Fruit fly (Drosophila melanogaster) whole organism, embryonic: ENCODE data around the gene CG46439.

Experiments
- Adf1 ChIP-seq: fragments of 200-800 bp; sonication (Bioruptor generic); IDR thresholded peaks from 2 replicates; pipeline ENCODE4 v1.3.6; 2022; ENCODE audit warnings: missing biosample characterization, missing genetic modification characterization
- Aef1 ChIP-seq: fragments of 200-800 bp; sonication (Bioruptor generic); IDR thresholded peaks from 3 replicates; pipeline ENCODE4 v1.3.6; 2022; ENCODE audit warnings: missing biosample characterization, missing genetic modification characterization
- B-H2 ChIP-seq: fragments of 200-800 bp; sonication (Bioruptor generic); optimal IDR thresholded peaks from 2 replicates; lab custom pipeline; 2018; ENCODE audit warnings: missing biosample characterization, mild to moderate bottlenecking, missing genetic modification characterization
- Bgb ChIP-seq: fragments of 200-800 bp; sonication (Bioruptor generic); IDR thresholded peaks from 2 replicates; pipeline ENCODE4 v1.3.6; 2022; ENCODE audit warnings: missing biosample characterization, missing genetic modification characterization; ENCODE audit not compliant: partially characterized antibody
- CG10147 ChIP-seq: fragments of 200-800 bp; sonication (Bioruptor generic); optimal IDR thresholded peaks from 2 replicates; lab custom pipeline; 2019; ENCODE audit warnings: missing biosample characterization, mild to moderate bottlenecking, missing genetic modification characterization, moderate library complexity
- CG10321 ChIP-seq: fragments of 200-800 bp; sonication (Bioruptor generic); IDR thresholded peaks from 2 replicates; pipeline ENCODE4 v1.3.6; 2022; ENCODE audit warnings: missing biosample characterization, missing genetic modification characterization
- CG11247 ChIP-seq: fragments of 200-800 bp; sonication (Bioruptor generic); IDR thresholded peaks from 2 replicates; pipeline ENCODE4 v1.3.6; 2022; ENCODE audit warnings: missing biosample characterization, missing genetic modification characterization
- CG11398 ChIP-seq: fragments of 200-800 bp; sonication (Bioruptor generic); optimal IDR thresholded peaks from 2 replicates; lab custom pipeline; 2016; ENCODE audit warnings: missing biosample characterization, missing genetic modification characterization
- CG12071 ChIP-seq: fragments of 200-800 bp; sonication (Bioruptor generic); optimal IDR thresholded peaks from 3 replicates; lab custom pipeline; 2018; ENCODE audit warnings: missing biosample characterization, mild to moderate bottlenecking, missing genetic modification characterization
- CG12155 ChIP-seq: fragments of 200-800 bp; sonication (Bioruptor generic); optimal IDR thresholded peaks from 3 replicates; lab custom pipeline; 2016; ENCODE audit warnings: missing biosample characterization, missing genetic modification characterization
- CG14050 ChIP-seq: fragments of 200-800 bp; sonication (Bioruptor generic); IDR thresholded peaks from 3 replicates; pipeline ENCODE4 v1.3.6; 2022; ENCODE audit warnings: missing biosample characterization, missing genetic modification characterization
- CG14667 ChIP-seq: fragments of 200-800 bp; sonication (Bioruptor generic); IDR thresholded peaks from 2 replicates; pipeline ENCODE4 v1.3.6; 2022; ENCODE audit warnings: missing biosample characterization, missing genetic modification characterization
- CG16813 ChIP-seq: fragments of 200-800 bp; sonication (Bioruptor generic); IDR thresholded peaks from 3 replicates; pipeline ENCODE4 v1.3.6; 2022; ENCODE audit warnings: missing biosample characterization, missing genetic modification characterization; ENCODE audit not compliant: partially characterized antibody
- CG16863 ChIP-seq: fragments of 200-800 bp; sonication (Bioruptor generic); optimal IDR thresholded peaks from 3 replicates; lab custom pipeline; 2016; ENCODE audit warnings: missing biosample characterization, missing genetic modification characterization
- CG17361 ChIP-seq: fragments of 200-800 bp; sonication (Bioruptor generic); IDR thresholded peaks from 3 replicates; pipeline ENCODE4 v1.3.6; 2022; ENCODE audit warnings: missing biosample characterization, missing genetic modification characterization
- CG17802 ChIP-seq: fragments of 200-800 bp; sonication (Bioruptor generic); optimal IDR thresholded peaks from 2 replicates; lab custom pipeline; 2018; ENCODE audit warnings: missing biosample characterization, mild to moderate bottlenecking, missing genetic modification characterization, moderate library complexity
- CG17829 ChIP-seq: fragments of 200-800 bp; optimal IDR thresholded peaks from 2 replicates; lab custom pipeline; 2019; ENCODE audit warnings: missing biosample characterization, mild to moderate bottlenecking, missing genetic modification characterization, moderate library complexity
- CG18599 ChIP-seq: fragments of 200-800 bp; sonication (Bioruptor generic); optimal IDR thresholded peaks from 3 replicates; lab custom pipeline; 2017; ENCODE audit warnings: missing biosample characterization, missing genetic modification characterization, mild to moderate bottlenecking, moderate library complexity, missing genetic modification reagents
- CG2120 ChIP-seq: fragments of 200-800 bp; sonication (Bioruptor generic); optimal IDR thresholded peaks from 3 replicates; lab custom pipeline; 2016; ENCODE audit warnings: missing biosample characterization, missing genetic modification characterization
- CG2129 ChIP-seq: fragments of 200-800 bp; sonication (Bioruptor generic); IDR thresholded peaks from 2 replicates; pipeline ENCODE4 v1.3.6; 2022; ENCODE audit warnings: missing biosample characterization, missing genetic modification characterization; ENCODE audit not compliant: partially characterized antibody
- CG31224 ChIP-seq: fragments of 200-800 bp; sonication (Bioruptor generic); IDR thresholded peaks from 2 replicates; pipeline ENCODE4 v1.3.6; 2022; ENCODE audit warnings: missing biosample characterization, missing genetic modification characterization
- CG5245 ChIP-seq: fragments of 200-800 bp; sonication (Bioruptor generic); optimal IDR thresholded peaks from 3 replicates; lab custom pipeline; 2016; ENCODE audit warnings: missing biosample characterization, missing genetic modification characterization
- CG7271 ChIP-seq: fragments of 200-800 bp; sonication (Bioruptor generic); optimal IDR thresholded peaks from 2 replicates; lab custom pipeline; 2018; ENCODE audit warnings: missing biosample characterization, mild to moderate bottlenecking, missing genetic modification characterization, moderate library complexity
- CG8359 ChIP-seq: fragments of 200-800 bp; sonication (Bioruptor generic); optimal IDR thresholded peaks from 2 replicates; lab custom pipeline; 2017; ENCODE audit warnings: missing biosample characterization, mild to moderate bottlenecking, missing genetic modification characterization, borderline replicate concordance
- CG8765 ChIP-seq: fragments of 200-800 bp; sonication (Bioruptor generic); IDR thresholded peaks from 2 replicates; pipeline ENCODE4 v1.3.6; 2022; ENCODE audit warnings: missing biosample characterization, missing genetic modification characterization
- Deaf1 ChIP-seq: fragments of 200-800 bp; optimal IDR thresholded peaks from 3 replicates; lab custom pipeline; 2019; ENCODE audit warnings: missing biosample characterization, mild to moderate bottlenecking, missing genetic modification characterization, moderate library complexity
- Doc2 ChIP-seq: fragments of 200-800 bp; sonication (Bioruptor generic); IDR thresholded peaks from 2 replicates; pipeline ENCODE4 v1.3.6; 2022; ENCODE audit warnings: missing biosample characterization, missing genetic modification characterization
- Dp ChIP-seq: fragments of 200-800 bp; sonication (Bioruptor generic); optimal IDR thresholded peaks from 2 replicates; lab custom pipeline; 2018; ENCODE audit warnings: missing biosample characterization, mild to moderate bottlenecking, missing genetic modification characterization, moderate library complexity
- E2f2 ChIP-seq: fragments of 200-800 bp; sonication (Bioruptor generic); IDR thresholded peaks from 2 replicates; pipeline ENCODE4 v1.3.6; 2022; ENCODE audit warnings: missing biosample characterization, missing genetic modification characterization
- Meics ChIP-seq: fragments of 200-800 bp; sonication (Bioruptor generic); optimal IDR thresholded peaks from 2 replicates; lab custom pipeline; 2017; ENCODE audit warnings: missing biosample characterization, mild to moderate bottlenecking, missing genetic modification characterization
- Nf-YC ChIP-seq: fragments of 200-800 bp; optimal IDR thresholded peaks from 3 replicates; lab custom pipeline; 2019; ENCODE audit warnings: missing biosample characterization, mild to moderate bottlenecking, missing genetic modification characterization, moderate library complexity
- Vsx1 ChIP-seq: fragments of 200-800 bp; sonication (Bioruptor generic); optimal IDR thresholded peaks from 2 replicates; lab custom pipeline; 2017; ENCODE audit warnings: missing biosample characterization, mild to moderate bottlenecking, missing genetic modification characterization, missing genetic modification reagents
- ara ChIP-seq: fragments of 200-800 bp; sonication (Bioruptor generic); IDR thresholded peaks from 2 replicates; pipeline ENCODE4 v1.3.6; 2022; ENCODE audit warnings: missing biosample characterization, missing genetic modification characterization
- cato ChIP-seq: fragments of 200-800 bp; sonication (Bioruptor generic); optimal IDR thresholded peaks from 2 replicates; lab custom pipeline; 2016; ENCODE audit warnings: missing biosample characterization, missing genetic modification characterization, borderline replicate concordance
- crp ChIP-seq, 2 experiments: fragments of 200-800 bp; sonication (Bioruptor generic); optimal IDR thresholded peaks; 2 replicates in 1 of 2; 3 replicates in 1 of 2; lab custom pipeline; 2017; ENCODE audit warnings: missing biosample characterization in 2 of 2, missing genetic modification characterization in 2 of 2, mild to moderate bottlenecking in 1 of 2, moderate library complexity in 1 of 2
- dati ChIP-seq: fragments of 200-800 bp; sonication (Bioruptor generic); IDR thresholded peaks from 2 replicates; pipeline ENCODE4 v1.3.6; 2022; ENCODE audit warnings: missing biosample characterization, missing genetic modification characterization
- dpn ChIP-seq, 2 experiments: fragments of 200-800 bp; sonication (Bioruptor generic); optimal IDR thresholded peaks; 3 replicates each; lab custom pipeline; 2016; ENCODE audit warnings: missing biosample characterization in 2 of 2, missing genetic modification characterization in 2 of 2
- ewg ChIP-seq: fragments of 200-800 bp; sonication (Bioruptor generic); optimal IDR thresholded peaks from 3 replicates; lab custom pipeline; 2017; ENCODE audit warnings: mild to moderate bottlenecking, missing biosample characterization, missing genetic modification reagents, missing genetic modification characterization
- exex ChIP-seq: fragments of 200-800 bp; sonication (Bioruptor generic); optimal IDR thresholded peaks from 4 replicates; lab custom pipeline; 2018; ENCODE audit warnings: missing biosample characterization, mild to moderate bottlenecking, missing genetic modification characterization, moderate library complexity
- fd3F ChIP-seq: fragments of 200-800 bp; sonication (Bioruptor generic); optimal IDR thresholded peaks from 2 replicates; lab custom pipeline; 2018; ENCODE audit warnings: missing biosample characterization, mild to moderate bottlenecking, missing genetic modification characterization, moderate library complexity
- fd64A ChIP-seq: fragments of 200-800 bp; sonication (Bioruptor generic); optimal IDR thresholded peaks from 3 replicates; lab custom pipeline; 2018; ENCODE audit warnings: missing biosample characterization, mild to moderate bottlenecking, missing genetic modification characterization
- gcm2 ChIP-seq: fragments of 200-800 bp; sonication (Bioruptor generic); optimal IDR thresholded peaks from 2 replicates; lab custom pipeline; 2016; ENCODE audit warnings: missing biosample characterization, missing genetic modification characterization
- grn ChIP-seq: fragments of 200-800 bp; sonication (Bioruptor generic); optimal IDR thresholded peaks from 3 replicates; lab custom pipeline; 2017; ENCODE audit warnings: missing biosample characterization, missing genetic modification characterization
- gt ChIP-seq: fragments of 200-800 bp; sonication (Bioruptor generic); IDR thresholded peaks from 2 replicates; pipeline ENCODE4 v1.3.6; 2022; ENCODE audit warnings: missing biosample characterization, missing genetic modification characterization
- mam ChIP-seq: fragments of 200-800 bp; sonication (Bioruptor generic); optimal IDR thresholded peaks from 3 replicates; lab custom pipeline; 2016; ENCODE audit warnings: missing biosample characterization, missing genetic modification characterization
- nerfin-2 ChIP-seq: fragments of 200-800 bp; sonication (Bioruptor generic); IDR thresholded peaks from 2 replicates; pipeline ENCODE4 v1.3.6; 2022; ENCODE audit warnings: missing biosample characterization, missing genetic modification characterization; ENCODE audit not compliant: partially characterized antibody
- pita ChIP-seq: fragments of 200-800 bp; sonication (Bioruptor generic); optimal IDR thresholded peaks from 2 replicates; lab custom pipeline; 2017; ENCODE audit warnings: missing biosample characterization, mild to moderate bottlenecking, missing genetic modification characterization
- sob ChIP-seq: fragments of 200-800 bp; sonication (Bioruptor generic); IDR thresholded peaks from 2 replicates; pipeline ENCODE4 v1.3.6; 2022; ENCODE audit warnings: missing biosample characterization, missing genetic modification characterization
- trh ChIP-seq: fragments of 200-800 bp; sonication (Bioruptor generic); optimal IDR thresholded peaks from 2 replicates; lab custom pipeline; 2016; ENCODE audit warnings: missing biosample characterization, missing genetic modification characterization

Gene CG46439

DNA sequence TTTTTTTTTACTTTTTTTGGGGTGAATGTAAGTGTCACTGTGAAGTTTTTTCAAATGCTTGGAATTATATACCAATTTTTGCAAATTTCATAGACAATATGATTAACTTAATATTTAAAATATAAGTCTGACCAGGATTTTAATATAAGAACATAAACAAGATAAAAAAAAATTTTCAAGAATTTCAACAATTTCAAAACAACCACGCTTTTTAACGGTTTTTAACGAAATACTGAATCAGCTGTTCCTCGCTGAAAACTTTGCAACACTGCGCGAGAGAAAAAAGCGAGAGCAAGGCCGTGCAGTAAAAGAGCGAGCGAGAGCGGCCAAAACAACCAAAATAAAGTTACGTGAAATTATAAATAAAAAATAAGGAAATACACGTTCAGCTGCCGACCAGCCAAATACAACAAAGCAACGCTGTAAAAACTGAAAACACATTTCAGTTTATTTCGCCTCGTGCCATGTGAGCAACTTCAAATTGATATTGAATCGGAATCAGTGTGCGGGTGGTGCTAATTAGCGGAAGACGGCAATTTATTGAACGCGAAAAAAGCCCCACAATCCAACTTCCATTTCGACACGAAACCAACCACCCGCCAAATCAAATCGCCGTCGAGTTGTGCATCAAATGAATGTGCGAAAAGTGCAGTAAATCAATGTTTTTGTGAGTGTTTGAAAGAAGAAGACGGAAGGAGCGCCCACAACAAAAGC is at the start of gene CG46439, which contains the start of the genes Iyd and CG33947:
Gene CG46439 (minus strand): TSS at position 51 of the 714 bp plus-strand sequence.
Gene Iyd (minus strand): TSS at position 51 of the 714 bp plus-strand sequence.
Gene CG33947 (plus strand): TSS at position 302 of the 714 bp plus-strand sequence.
- TF ChIP-seq dati (GFP tag; lab: Robert Waterston, UW) (no peak), cato (GFP tag; lab: Kevin White, UChicago) (no peak), pita (GFP tag; lab: Kevin White, UChicago) (no peak), gcm2 (GFP tag; lab: Kevin White, UChicago) (no peak), grn (GFP tag; lab: Kevin White, UChicago) (no peak), trh (GFP tag; lab: Kevin White, UChicago) (no peak), CG16813 (0 out of 3 replicates have a peak, but pooled peaks have one; percentile 16), CG31224 (GFP tag; lab: Robert Waterston, UW) (no peak), CG10321 (GFP tag; lab: Robert Waterston, UW) (no peak), B-H2 (peak; percentile 6), crp (GFP tag; optimal IDR thresholded peaks at IDR 0.05; lab: Kevin White, UChicago) (peak; percentile 70 to 93), dpn (GFP tag; optimal IDR thresholded peaks at IDR 0.05; lab: Kevin White, UChicago) (no peak), CG12155 (GFP tag; lab: Kevin White, UChicago) (no peak), Dp (GFP tag; lab: Kevin White, UChicago) (peak; percentile 67), Deaf1 (tag; lab: Kevin White, UChicago) (peak; percentile 46), CG14667 (GFP tag; lab: Robert Waterston, UW) (no peak), Nf-YC (tag; lab: Kevin White, UChicago) (peak; percentile 13), gt (GFP tag; lab: Robert Waterston, UW) (no peak), CG8359 (no peak), CG11398 (GFP tag; lab: Kevin White, UChicago) (no peak), Bgb (GFP tag; lab: Robert Waterston, UW) (peak; percentile 37; the same call in 1 of the 2 replicates), CG16863 (GFP tag; lab: Kevin White, UChicago) (no peak), CG11247 (GFP tag; lab: Robert Waterston, UW) (no peak), CG17829 (peak; percentile 29), CG10147 (GFP tag; lab: Kevin White, UChicago) (no peak), Meics (GFP tag; lab: Kevin White, UChicago) (no peak), mam (GFP tag; lab: Kevin White, UChicago) (no peak), ewg (GFP tag; lab: Kevin White, UChicago) (no peak), Aef1 (GFP tag; lab: Robert Waterston, UW) (no peak), exex (peak; percentile 32), fd64A (no peak), Adf1 (GFP tag; lab: Robert Waterston, UW) (no peak), fd3F (GFP tag; lab: Kevin White, UChicago) (no peak), CG5245 (GFP tag; lab: Kevin White, UChicago) (no peak), CG2120 (GFP tag; lab: Kevin White, UChicago) (peak; percentile 26), CG7271 (no peak), Doc2 (no peak), CG2129 (GFP tag; lab: Robert Waterston, UW) (no peak), Vsx1 (GFP tag; lab: Kevin White, UChicago) (peak; percentile 85), sob (GFP tag; lab: Robert Waterston, UW) (no peak), CG18599 (GFP tag; lab: Kevin White, UChicago) (no peak), CG8765 (GFP tag; lab: Robert Waterston, UW) (no peak), CG14050 (no peak), CG17361 (0 out of 3 replicates have a peak, but pooled peaks have one; percentile 17), CG12071 (no peak), nerfin-2 (GFP tag; lab: Robert Waterston, UW) (no peak), E2f2 (peak; percentile 45), ara (GFP tag; lab: Robert Waterston, UW) (no peak), CG17802 (no peak)
